Worm (Caenorhabditis elegans): ENCODE measurements around the gene daf-9.

DNA sequence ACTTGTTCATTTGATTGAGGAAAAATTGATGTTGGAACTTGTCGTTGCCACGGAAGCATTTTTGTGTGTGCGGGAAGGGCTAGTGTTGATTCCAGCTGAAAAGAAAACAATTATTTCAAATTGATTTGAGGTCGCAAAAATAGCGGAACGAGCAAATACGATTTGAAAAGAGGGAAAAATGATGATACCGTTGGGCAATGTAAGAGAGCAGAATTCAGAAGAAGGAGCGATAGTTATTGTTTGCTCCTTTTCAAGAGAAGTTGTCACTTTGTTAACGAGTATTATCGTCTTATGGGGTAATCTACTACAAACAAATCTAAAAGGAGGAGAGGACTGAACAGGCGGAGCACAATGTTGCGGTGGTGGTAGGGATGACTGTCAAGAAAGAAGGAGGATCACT lies 36.3 kb upstream of the daf-9 start, which contains the start of gene odd-2:
- TF ChIP-seq lin-39 (tag; optimal IDR thresholded peaks at IDR 0.05): no peak
- no peak for TF ChIP-seq ztf-11 (tag; optimal IDR thresholded peaks at IDR 0.05)
- TF ChIP-seq unc-62 (GFP tag; optimal IDR thresholded peaks at IDR 0.05): no peak
- TF ChIP-seq nhr-76 (tag; optimal IDR thresholded peaks at IDR 0.05): no peak
- TF ChIP-seq pqm-1 (tag; optimal IDR thresholded peaks at IDR 0.05): no peak
- TF ChIP-seq elt-3 (tag; optimal IDR thresholded peaks at IDR 0.05): no peak
- TF ChIP-seq aly-2 (tag; optimal IDR thresholded peaks at IDR 0.05): no peak
- TF ChIP-seq lin-15B (tag; optimal IDR thresholded peaks at IDR 0.05): no peak

All from whole organism, L3 larva.